Worm (Caenorhabditis elegans) whole organism, L1 larva: Measurements from ENCODE around the gene fbxb-40.
"Not testable (repeated sequence)": the region's sequence is repeated elsewhere in the genome, so short reads cannot be mapped to it uniquely, and the experiment has no call there.

ENCODE experiments used
- nhr-237 ChIP-seq: fragments of 150-350 bp; optimal IDR thresholded peaks from 2 replicates; lab custom pipeline; 2014; ENCODE audit warnings: missing biosample characterization, missing genetic modification characterization
- nhr-28 ChIP-seq: fragments of 150-350 bp; optimal IDR thresholded peaks from 2 replicates; lab custom pipeline; 2014; ENCODE audit warnings: missing biosample characterization, missing genetic modification characterization
- ztf-4 ChIP-seq: fragments of 150-350 bp; optimal IDR thresholded peaks from 2 replicates; lab custom pipeline; 2014; ENCODE audit warnings: missing biosample characterization, missing genetic modification characterization

DNA sequence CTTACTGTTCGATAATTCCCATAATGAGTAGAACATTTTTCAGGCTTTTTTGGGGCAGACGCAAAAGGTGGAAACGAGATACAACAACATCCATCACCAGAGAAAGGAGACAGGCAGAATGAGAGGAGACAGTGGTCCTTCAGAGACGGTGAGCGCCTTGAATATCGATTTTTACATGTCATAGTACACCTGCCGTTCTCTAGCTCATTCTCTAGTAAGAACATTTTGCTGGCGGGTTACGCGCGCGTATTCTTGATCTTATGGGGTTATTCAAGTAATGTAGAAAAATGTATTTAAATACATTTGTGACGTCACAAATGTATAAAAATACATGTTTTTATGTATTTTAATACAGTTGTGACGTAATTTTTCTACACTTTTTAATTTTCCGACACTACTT, 5.8 kb downstream of the fbxb-40 start, which contains the start of gene fbxb-45:
- not testable (repeated sequence) for TF ChIP-seq ztf-4 (tag; lab: Kevin White, UChicago); nhr-28; nhr-237
